Comparison of ENCODE assay signal across 1 fruit fly cellular context in genomic region chr2L:7258105-7258504, dm6.
A peak's percentile ranks its signal among the peaks of the same experiment; 100 is the strongest.
TF ChIP-seq lines count a peak whose summit lies in the region.

No protein-coding gene starts in this region.

TF ChIP-seq in whole organism, embryonic, 481 proteins besides CTCF, POLR2A, EP300 and RAD21 (continued from another document and continues in another):
- TF ChIP-seq Dad (GFP tag; optimal IDR thresholded peaks at IDR 0.05; lab: Kevin White, UChicago) = no peak
- TF ChIP-seq CG34422 (GFP tag; IDR thresholded peaks at IDR 0.05; lab: Robert Waterston, UW) = no peak
- no peak for TF ChIP-seq CG9437 (GFP tag; optimal IDR thresholded peaks at IDR 0.05; lab: Kevin White, UChicago)
- no peak for TF ChIP-seq inv (GFP tag; IDR thresholded peaks at IDR 0.05; lab: Robert Waterston, UW; ENCODE audit: partially characterized antibody)
- no peak for TF ChIP-seq nerfin-2 (GFP tag; IDR thresholded peaks at IDR 0.05; lab: Robert Waterston, UW; ENCODE audit: partially characterized antibody)
- peak; percentile 34 for TF ChIP-seq HHEX (GFP tag; optimal IDR thresholded peaks at IDR 0.05; lab: Kevin White, UChicago)
- peak; percentile 45 for TF ChIP-seq HLH54F (GFP tag; optimal IDR thresholded peaks at IDR 0.05; lab: Kevin White, UChicago)
- TF ChIP-seq CG30020 (tag; optimal IDR thresholded peaks at IDR 0.05; lab: Kevin White, UChicago) = no peak
- no peak for TF ChIP-seq aop (GFP tag; IDR thresholded peaks at IDR 0.05; lab: Robert Waterston, UW)
- TF ChIP-seq hbn (GFP tag; IDR thresholded peaks at IDR 0.05; lab: Robert Waterston, UW; ENCODE audit: partially characterized antibody) = no peak
- TF ChIP-seq CG17802 (tag; optimal IDR thresholded peaks at IDR 0.05; lab: Kevin White, UChicago) = peak; percentile 30
- peak; percentile 62 for TF ChIP-seq CG9817 (tag; optimal IDR thresholded peaks at IDR 0.05; lab: Kevin White, UChicago)
- peak; percentile 13 for TF ChIP-seq disco-r (GFP tag; optimal IDR thresholded peaks at IDR 0.05; lab: Kevin White, UChicago)
- no peak for TF ChIP-seq cg (GFP tag; optimal IDR thresholded peaks at IDR 0.05; lab: Kevin White, UChicago)
- TF ChIP-seq CG15601 (tag; optimal IDR thresholded peaks at IDR 0.05; lab: Kevin White, UChicago) = peak; percentile 40
- no peak for TF ChIP-seq CG15514 (GFP tag; optimal IDR thresholded peaks at IDR 0.05; lab: Kevin White, UChicago)
- TF ChIP-seq Dref (GFP tag; IDR thresholded peaks at IDR 0.05; lab: Robert Waterston, UW) = no peak
- no peak for TF ChIP-seq bigmax (GFP tag; optimal IDR thresholded peaks at IDR 0.05; lab: Kevin White, UChicago)
- TF ChIP-seq CG8765 (GFP tag; IDR thresholded peaks at IDR 0.05; lab: Robert Waterston, UW) = no peak
- TF ChIP-seq corto (GFP tag; optimal IDR thresholded peaks at IDR 0.05; lab: Kevin White, UChicago) = no peak
- peak; percentile 17 for TF ChIP-seq Mad (GFP tag; optimal IDR thresholded peaks at IDR 0.05; lab: Kevin White, UChicago)
- no peak for TF ChIP-seq CG6175 (GFP tag; IDR thresholded peaks at IDR 0.05; lab: Robert Waterston, UW)
- TF ChIP-seq Sox100B (GFP tag; optimal IDR thresholded peaks at IDR 0.05; lab: Kevin White, UChicago) = no peak
- TF ChIP-seq pho (GFP tag; optimal IDR thresholded peaks at IDR 0.05; lab: Kevin White, UChicago) = peak; percentile 19
- peak; percentile 57 for TF ChIP-seq Hr3 (GFP tag; optimal IDR thresholded peaks at IDR 0.05; lab: Kevin White, UChicago)
- TF ChIP-seq CG2712 (tag; optimal IDR thresholded peaks at IDR 0.05; lab: Kevin White, UChicago) = peak; percentile 60
- no peak for TF ChIP-seq CG10565 (GFP tag; optimal IDR thresholded peaks at IDR 0.05; lab: Kevin White, UChicago)
- TF ChIP-seq ash1 (GFP tag; optimal IDR thresholded peaks at IDR 0.05; lab: Kevin White, UChicago) = no peak
- TF ChIP-seq al (GFP tag; IDR thresholded peaks at IDR 0.05; lab: Robert Waterston, UW) = no peak
- TF ChIP-seq Hr78 (GFP tag; optimal IDR thresholded peaks at IDR 0.05; lab: Kevin White, UChicago) = no peak
- peak; percentile 55 for TF ChIP-seq mam (GFP tag; optimal IDR thresholded peaks at IDR 0.05; lab: Kevin White, UChicago)
- no peak for TF ChIP-seq CG7928 (GFP tag; optimal IDR thresholded peaks at IDR 0.05; lab: Kevin White, UChicago)
- TF ChIP-seq ken (GFP tag; IDR thresholded peaks at IDR 0.05; lab: Robert Waterston, UW) = 0 out of 3 replicates have a peak, but pooled peaks have one; percentile 45
- peak; percentile 31 for TF ChIP-seq lab (GFP tag; optimal IDR thresholded peaks at IDR 0.05; lab: Kevin White, UChicago)
- TF ChIP-seq CG42726 (GFP tag; IDR thresholded peaks at IDR 0.05; lab: Robert Waterston, UW; ENCODE audit: partially characterized antibody) = peak; percentile 58; the same call in 1 of the 2 replicates
- peak; percentile 17; the same call in 1 of the 3 replicates for TF ChIP-seq HLH4C (GFP tag; IDR thresholded peaks at IDR 0.05; lab: Robert Waterston, UW; ENCODE audit: partially characterized antibody)
- no peak for TF ChIP-seq Kr (GFP tag; optimal IDR thresholded peaks at IDR 0.05; lab: Kevin White, UChicago)
- TF ChIP-seq CG10654 (GFP tag; optimal IDR thresholded peaks at IDR 0.05; lab: Kevin White, UChicago) = peak; percentile 30
- no peak for TF ChIP-seq GATAe (GFP tag; conservative IDR thresholded peaks at IDR 0.05; lab: Robert Waterston, UW)
- no peak for TF ChIP-seq BEAF-32 (GFP tag; optimal IDR thresholded peaks at IDR 0.05; lab: Kevin White, UChicago)
- no peak for TF ChIP-seq emc (GFP tag; optimal IDR thresholded peaks at IDR 0.05; lab: Kevin White, UChicago)
- peak; percentile 71 for TF ChIP-seq NfI (GFP tag; optimal IDR thresholded peaks at IDR 0.05; lab: Kevin White, UChicago)
- TF ChIP-seq BtbVII (GFP tag; optimal IDR thresholded peaks at IDR 0.05; lab: Kevin White, UChicago) = peak; percentile 3
- no peak for TF ChIP-seq pfk (GFP tag; optimal IDR thresholded peaks at IDR 0.05; lab: Kevin White, UChicago)
- no peak for TF ChIP-seq tll (GFP tag; optimal IDR thresholded peaks at IDR 0.05; lab: Kevin White, UChicago)
- TF ChIP-seq Ada2b (GFP tag; IDR thresholded peaks at IDR 0.05; lab: Robert Waterston, UW) = no peak
- TF ChIP-seq CG1602 (GFP tag; optimal IDR thresholded peaks at IDR 0.05; lab: Kevin White, UChicago) = peak; percentile 59
- peak; percentile 61 for TF ChIP-seq gem (tag; optimal IDR thresholded peaks at IDR 0.05; lab: Kevin White, UChicago)
- no peak for TF ChIP-seq dan (GFP tag; IDR thresholded peaks at IDR 0.05; lab: Robert Waterston, UW)
- no peak for TF ChIP-seq hkb (optimal IDR thresholded peaks at IDR 0.05; lab: Kevin White, UChicago)
- no peak for TF ChIP-seq hkb (GFP tag; IDR thresholded peaks at IDR 0.05; lab: Robert Waterston, UW)
- TF ChIP-seq CG17359 (tag; optimal IDR thresholded peaks at IDR 0.05; lab: Kevin White, UChicago) = peak; percentile 45
- TF ChIP-seq CG10543 (GFP tag; optimal IDR thresholded peaks at IDR 0.05; lab: Kevin White, UChicago) = no peak
- TF ChIP-seq amos (GFP tag; IDR thresholded peaks at IDR 0.05; lab: Robert Waterston, UW; ENCODE audit: partially characterized antibody) = peak; percentile 58
- peak; percentile 57; the same call in 1 of the 2 replicates for TF ChIP-seq CG14014 (GFP tag; IDR thresholded peaks at IDR 0.05; lab: Robert Waterston, UW)
- no peak for TF ChIP-seq tup (GFP tag; optimal IDR thresholded peaks at IDR 0.05; lab: Kevin White, UChicago)
- TF ChIP-seq mld (GFP tag; IDR thresholded peaks at IDR 0.05; lab: Robert Waterston, UW; ENCODE audit: partially characterized antibody) = no peak
- peak; percentile 67 for TF ChIP-seq HmgZ (tag; optimal IDR thresholded peaks at IDR 0.05; lab: Kevin White, UChicago)
- peak; percentile 45; the same call in 1 of the 2 replicates for TF ChIP-seq lmd (GFP tag; IDR thresholded peaks at IDR 0.05; lab: Robert Waterston, UW)
- TF ChIP-seq ssp (GFP tag; IDR thresholded peaks at IDR 0.05; lab: Robert Waterston, UW) = peak; percentile 31; the same call in 1 of the 2 replicates
- TF ChIP-seq CG30403 (GFP tag; optimal IDR thresholded peaks at IDR 0.05; lab: Kevin White, UChicago) = peak; percentile 59
- TF ChIP-seq wdn (GFP tag; IDR thresholded peaks at IDR 0.05; lab: Robert Waterston, UW) = no peak
- TF ChIP-seq CG9727 (GFP tag; optimal IDR thresholded peaks at IDR 0.05; lab: Kevin White, UChicago) = no peak
- no peak for TF ChIP-seq CG1529 (GFP tag; optimal IDR thresholded peaks at IDR 0.05; lab: Kevin White, UChicago)
- no peak for TF ChIP-seq D (optimal IDR thresholded peaks at IDR 0.05; lab: Kevin White, UChicago)
- TF ChIP-seq D (GFP tag; optimal IDR thresholded peaks at IDR 0.05; lab: Kevin White, UChicago) = no peak
- TF ChIP-seq fu2 (GFP tag; optimal IDR thresholded peaks at IDR 0.05; lab: Kevin White, UChicago) = peak; percentile 8
- TF ChIP-seq gt (GFP tag; IDR thresholded peaks at IDR 0.05; lab: Robert Waterston, UW) = peak; percentile 30; the same call in 1 of the 2 replicates
- no peak for TF ChIP-seq sima (GFP tag; optimal IDR thresholded peaks at IDR 0.05; lab: Kevin White, UChicago)
- no peak for TF ChIP-seq CG7963 (GFP tag; IDR thresholded peaks at IDR 0.05; lab: Robert Waterston, UW; ENCODE audit: partially characterized antibody)
- no peak for TF ChIP-seq CG4730 (GFP tag; IDR thresholded peaks at IDR 0.05; lab: Robert Waterston, UW)
- no peak for TF ChIP-seq CG15479 (GFP tag; optimal IDR thresholded peaks at IDR 0.05; lab: Kevin White, UChicago)
- no peak for TF ChIP-seq CG34376 (GFP tag; optimal IDR thresholded peaks at IDR 0.05; lab: Kevin White, UChicago)
- TF ChIP-seq bab2 (GFP tag; optimal IDR thresholded peaks at IDR 0.05; lab: Kevin White, UChicago) = peak; percentile 51
- no peak for TF ChIP-seq MTF-1 (GFP tag; optimal IDR thresholded peaks at IDR 0.05; lab: Kevin White, UChicago; ENCODE audit: borderline replicate concordance)
- no peak for TF ChIP-seq bowl (GFP tag; IDR thresholded peaks at IDR 0.05; lab: Robert Waterston, UW)
- TF ChIP-seq Lhr (GFP tag; optimal IDR thresholded peaks at IDR 0.05; lab: Kevin White, UChicago) = peak; percentile 61
- TF ChIP-seq Sry-δ (GFP tag; optimal IDR thresholded peaks at IDR 0.05; lab: Kevin White, UChicago) = peak; percentile 10
- peak; percentile 12 for TF ChIP-seq scrt (GFP tag; optimal IDR thresholded peaks at IDR 0.05; lab: Kevin White, UChicago)
- peak; percentile 86 for TF ChIP-seq E2f2 (GFP tag; IDR thresholded peaks at IDR 0.05; lab: Robert Waterston, UW)
- TF ChIP-seq CG16813 (GFP tag; IDR thresholded peaks at IDR 0.05; lab: Robert Waterston, UW; ENCODE audit: partially characterized antibody) = peak; percentile 41; the same call in 2 of the 3 replicates
- no peak for TF ChIP-seq hth (optimal IDR thresholded peaks at IDR 0.05; lab: Kevin White, UChicago)
- peak; percentile 52 for TF ChIP-seq CG17912 (GFP tag; optimal IDR thresholded peaks at IDR 0.05; lab: Kevin White, UChicago)
- TF ChIP-seq CG17385 (GFP tag; optimal IDR thresholded peaks at IDR 0.05; lab: Kevin White, UChicago) = peak; percentile 44
- TF ChIP-seq CG31365 (tag; optimal IDR thresholded peaks at IDR 0.05; lab: Kevin White, UChicago) = no peak
- TF ChIP-seq trh (GFP tag; optimal IDR thresholded peaks at IDR 0.05; lab: Kevin White, UChicago) = no peak
- peak in 1 of 2 experiments; percentile 42 for TF ChIP-seq insv (GFP tag; optimal IDR thresholded peaks at IDR 0.05; lab: Kevin White, UChicago)
- TF ChIP-seq Bteb2 (GFP tag; optimal IDR thresholded peaks at IDR 0.05; lab: Kevin White, UChicago) = peak; percentile 18
- TF ChIP-seq Sin3A (optimal IDR thresholded peaks at IDR 0.05; lab: Kevin White, UChicago) = no peak
- peak; percentile 51 for TF ChIP-seq bcd (GFP tag; optimal IDR thresholded peaks at IDR 0.05; lab: Kevin White, UChicago)
- no peak for TF ChIP-seq CG17186 (GFP tag; optimal IDR thresholded peaks at IDR 0.05; lab: Kevin White, UChicago)
- TF ChIP-seq Asciz (GFP tag; optimal IDR thresholded peaks at IDR 0.05; lab: Kevin White, UChicago) = no peak
- TF ChIP-seq mirr (GFP tag; optimal IDR thresholded peaks at IDR 0.05; lab: Kevin White, UChicago) = no peak
- TF ChIP-seq CG12942 (GFP tag; optimal IDR thresholded peaks at IDR 0.05; lab: Kevin White, UChicago) = peak; percentile 10
- peak; percentile 35 for TF ChIP-seq lilli (GFP tag; optimal IDR thresholded peaks at IDR 0.05; lab: Kevin White, UChicago)
- TF ChIP-seq Atf3 (GFP tag; optimal IDR thresholded peaks at IDR 0.05; lab: Kevin White, UChicago) = no peak
- no peak for TF ChIP-seq CG34224 (GFP tag; IDR thresholded peaks at IDR 0.05; lab: Robert Waterston, UW; ENCODE audit: partially characterized antibody)
- peak; percentile 42 for TF ChIP-seq CG13424 (tag; optimal IDR thresholded peaks at IDR 0.05; lab: Kevin White, UChicago)
- TF ChIP-seq CG10431 (GFP tag; optimal IDR thresholded peaks at IDR 0.05; lab: Kevin White, UChicago) = no peak
- TF ChIP-seq Nf-YC (tag; optimal IDR thresholded peaks at IDR 0.05; lab: Kevin White, UChicago) = peak; percentile 27
- peak; percentile 57 for TF ChIP-seq CG33213 (GFP tag; optimal IDR thresholded peaks at IDR 0.05; lab: Kevin White, UChicago)
- peak; percentile 67 for TF ChIP-seq CG7839 (tag; optimal IDR thresholded peaks at IDR 0.05; lab: Kevin White, UChicago)
- no peak for TF ChIP-seq nom (GFP tag; optimal IDR thresholded peaks at IDR 0.05; lab: Kevin White, UChicago)
- no peak for TF ChIP-seq Gsc (GFP tag; IDR thresholded peaks at IDR 0.05; lab: Robert Waterston, UW)
- no peak for TF ChIP-seq gsb (GFP tag; IDR thresholded peaks at IDR 0.05; lab: Robert Waterston, UW)
- TF ChIP-seq sens-2 (GFP tag; IDR thresholded peaks at IDR 0.05; lab: Robert Waterston, UW) = no peak
- no peak for TF ChIP-seq stc (GFP tag; IDR thresholded peaks at IDR 0.05; lab: Robert Waterston, UW)
- peak; percentile 45 to 54 for TF ChIP-seq Pdp1 (GFP tag; optimal IDR thresholded peaks at IDR 0.05; lab: Kevin White, UChicago)
- TF ChIP-seq CG9932 (GFP tag; IDR thresholded peaks at IDR 0.05; lab: Robert Waterston, UW) = peak; percentile 73
- peak; percentile 24 for TF ChIP-seq Ssrp (tag; optimal IDR thresholded peaks at IDR 0.05; lab: Kevin White, UChicago)
- TF ChIP-seq CG12769 (tag; optimal IDR thresholded peaks at IDR 0.05; lab: Kevin White, UChicago) = no peak
- TF ChIP-seq CG18599 (GFP tag; optimal IDR thresholded peaks at IDR 0.05; lab: Kevin White, UChicago) = no peak
- TF ChIP-seq Eip74EF (GFP tag; optimal IDR thresholded peaks at IDR 0.05; lab: Kevin White, UChicago) = no peak
- no peak for TF ChIP-seq gce (GFP tag; IDR thresholded peaks at IDR 0.05; lab: Robert Waterston, UW)
- peak; percentile 17 for TF ChIP-seq trem (tag; optimal IDR thresholded peaks at IDR 0.05; lab: Kevin White, UChicago)
- TF ChIP-seq CG7372 (GFP tag; IDR thresholded peaks at IDR 0.05; lab: Robert Waterston, UW) = peak; percentile 22; the same call in 1 of the 2 replicates
- TF ChIP-seq Dfd (GFP tag; optimal IDR thresholded peaks at IDR 0.05; lab: Kevin White, UChicago) = no peak
- peak; percentile 39 for TF ChIP-seq CG12391 (tag; optimal IDR thresholded peaks at IDR 0.05; lab: Kevin White, UChicago)
- peak; percentile 96 for TF ChIP-seq Dip2 (GFP tag; IDR thresholded peaks at IDR 0.05; lab: Robert Waterston, UW)
- peak; percentile 47 for TF ChIP-seq CoRest (tag; optimal IDR thresholded peaks at IDR 0.05; lab: Kevin White, UChicago)
- TF ChIP-seq Oaz (GFP tag; IDR thresholded peaks at IDR 0.05; lab: Robert Waterston, UW) = peak; percentile 11; the same call in 1 of the 2 replicates
- peak; percentile 28 for TF ChIP-seq Camta (GFP tag; optimal IDR thresholded peaks at IDR 0.05; lab: Kevin White, UChicago)
- no peak for TF ChIP-seq fru (optimal IDR thresholded peaks at IDR 0.05; lab: Kevin White, UChicago)
- no peak for TF ChIP-seq ftz-f1 (GFP tag; optimal IDR thresholded peaks at IDR 0.05; lab: Kevin White, UChicago)
- no peak for TF ChIP-seq nau (GFP tag; optimal IDR thresholded peaks at IDR 0.05; lab: Kevin White, UChicago)
- TF ChIP-seq her (GFP tag; optimal IDR thresholded peaks at IDR 0.05; lab: Kevin White, UChicago) = peak; percentile 44
- TF ChIP-seq Poxn (GFP tag; IDR thresholded peaks at IDR 0.05; lab: Robert Waterston, UW) = no peak
- peak; percentile 25 for TF ChIP-seq CG2678 (tag; optimal IDR thresholded peaks at IDR 0.05; lab: Kevin White, UChicago)
- no peak for TF ChIP-seq CG18476 (GFP tag; optimal IDR thresholded peaks at IDR 0.05; lab: Kevin White, UChicago)
- no peak for TF ChIP-seq fd64A (GFP tag; optimal IDR thresholded peaks at IDR 0.05; lab: Kevin White, UChicago)
- TF ChIP-seq cad (GFP tag; optimal IDR thresholded peaks at IDR 0.05; lab: Kevin White, UChicago) = no peak
- peak; percentile 16; the same call in 1 of the 2 replicates for TF ChIP-seq bbx (GFP tag; IDR thresholded peaks at IDR 0.05; lab: Robert Waterston, UW; ENCODE audit: partially characterized antibody)
- peak; percentile 20 for TF ChIP-seq twi (tag; optimal IDR thresholded peaks at IDR 0.05; lab: Kevin White, UChicago)
